Fruit fly (Drosophila melanogaster) S2 (cell line): ENCODE results near the gene CG7568.

ENCODE experiments used
- CG8478 ChIP-seq: fragments of >200 bp; optimal IDR thresholded peaks from 2 replicates; lab custom pipeline; 2018
- CTCF ChIP-seq, 2 experiments: fragments of >200 bp; optimal IDR thresholded peaks; 2 replicates each; lab custom pipeline; 2018

CG7568 gene

DNA sequence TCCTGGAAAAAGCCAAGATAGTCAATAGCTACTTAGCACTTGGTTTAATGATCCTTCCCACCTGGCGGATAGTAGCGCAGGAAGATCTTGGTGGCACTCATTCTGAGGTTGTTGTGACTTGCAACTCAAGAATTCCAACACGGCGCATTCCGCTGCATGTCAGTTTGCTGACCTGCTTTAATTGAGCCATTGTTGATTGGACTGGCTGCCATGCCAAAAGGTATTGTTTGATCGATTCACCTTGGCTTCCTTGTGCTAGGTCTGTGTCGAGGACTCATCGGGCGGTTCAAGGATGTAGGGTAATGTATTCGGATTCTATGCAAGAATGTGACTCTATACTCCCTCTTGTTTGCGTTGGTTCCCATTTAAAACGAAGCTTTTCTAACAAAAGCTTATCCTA lies at the start of gene CG7568:
Gene CG7568, minus strand, starts transcription at position 101 of the 400 bp plus-strand sequence.
- TF ChIP-seq CTCF (optimal IDR thresholded peaks at IDR 0.05; lab: Kevin White, UChicago) (no peak), CG8478 (lab: Kevin White, UChicago) (no peak)

DNA sequence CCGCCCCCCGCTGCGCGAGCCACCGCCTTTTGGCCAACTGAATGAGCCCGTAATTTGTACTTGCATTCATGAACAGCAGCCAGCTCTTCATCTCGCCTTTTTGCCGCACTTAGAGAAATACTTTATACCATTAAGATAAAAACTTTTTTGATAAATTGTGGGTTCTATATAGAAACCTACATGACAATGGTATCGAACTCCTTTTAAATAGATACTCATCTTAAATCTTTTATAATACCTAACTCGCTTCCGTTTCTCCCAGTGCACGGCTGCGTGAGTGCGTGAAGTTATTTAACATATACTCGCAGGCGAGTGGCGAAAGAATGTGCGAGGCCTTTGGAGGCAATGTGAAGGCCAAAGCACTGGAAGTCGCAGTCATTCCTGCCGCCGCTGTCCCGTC lies 25.2 kb upstream of the CG7568 start:
- TF ChIP-seq CG8478 (lab: Kevin White, UChicago), result no peak
- TF ChIP-seq CTCF (optimal IDR thresholded peaks at IDR 0.05; lab: Kevin White, UChicago), result no peak

DNA sequence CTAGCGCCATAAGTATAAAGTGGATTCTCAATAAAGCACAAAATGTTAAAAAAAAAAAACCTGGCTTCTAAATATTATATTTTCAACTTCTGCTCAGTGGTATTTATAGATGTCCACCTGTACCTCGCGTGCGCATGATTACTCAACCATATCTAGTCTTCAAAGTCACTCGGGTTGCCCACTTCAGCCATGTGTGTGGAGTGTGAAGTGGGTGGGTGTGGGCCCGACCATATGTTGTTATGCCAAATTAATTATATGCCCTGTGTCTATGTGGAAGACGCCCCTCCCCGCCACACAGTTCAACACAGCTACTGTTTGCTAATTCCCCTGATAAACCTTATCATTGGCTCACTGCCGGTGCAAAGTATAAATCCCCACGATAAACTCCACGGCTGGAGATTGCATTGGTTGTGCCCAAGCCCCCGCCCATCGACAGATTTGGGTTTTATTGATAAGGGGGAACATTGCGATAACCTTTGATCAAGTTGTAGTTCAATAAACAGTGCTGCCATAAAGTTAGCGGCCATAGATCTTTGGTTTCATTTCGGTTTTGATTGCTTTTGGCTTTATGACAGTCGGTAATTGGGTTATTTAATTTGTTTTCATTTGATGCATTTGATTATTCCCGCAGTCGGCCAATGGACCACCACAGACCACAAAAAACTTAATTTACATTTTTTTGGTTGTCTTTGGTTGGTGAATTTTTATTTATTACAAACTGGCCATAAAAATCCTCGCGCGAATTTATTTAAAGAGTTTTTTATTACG lies 20.2 kb upstream of the CG7568 start:
- no peak for TF ChIP-seq CG8478 (lab: Kevin White, UChicago)
- TF ChIP-seq CTCF (optimal IDR thresholded peaks at IDR 0.05; lab: Kevin White, UChicago), result no peak

DNA sequence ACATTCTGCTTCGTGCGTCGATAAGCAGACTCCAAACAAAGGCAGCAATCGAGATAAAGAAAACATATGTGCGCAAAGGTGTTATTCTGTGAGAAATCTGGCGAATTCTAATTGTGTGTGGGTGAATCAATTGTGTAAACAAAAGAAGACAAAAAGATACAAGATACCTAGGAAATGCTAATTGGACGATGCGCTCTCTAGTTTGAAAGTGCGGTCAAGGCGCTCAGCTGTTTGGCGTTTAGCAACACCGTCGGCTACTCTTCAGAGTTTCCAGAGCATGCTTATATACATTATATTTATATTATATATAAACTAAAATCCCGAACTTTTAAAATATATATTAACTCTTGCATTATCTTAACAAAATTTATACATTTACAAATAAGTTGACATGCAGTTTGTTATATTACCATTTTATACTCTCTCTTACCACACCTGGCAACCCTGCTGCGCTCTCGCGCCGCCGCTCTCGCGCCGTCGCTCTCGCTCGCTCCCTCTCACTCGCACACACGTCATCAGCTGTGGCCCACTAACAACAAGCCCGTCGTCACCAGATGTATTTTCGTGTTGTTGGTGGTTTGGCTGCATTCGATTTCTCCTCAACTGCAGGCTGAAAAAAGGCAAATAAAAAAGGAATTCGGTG lies 18.0 kb upstream of the CG7568 start, which contains the start of gene CG1907:
Gene CG1907, plus strand, starts transcription at position 551 of the 643 bp plus-strand sequence.
- no peak for TF ChIP-seq CTCF (optimal IDR thresholded peaks at IDR 0.05; lab: Kevin White, UChicago)
- TF ChIP-seq CG8478 (lab: Kevin White, UChicago), result no peak

DNA sequence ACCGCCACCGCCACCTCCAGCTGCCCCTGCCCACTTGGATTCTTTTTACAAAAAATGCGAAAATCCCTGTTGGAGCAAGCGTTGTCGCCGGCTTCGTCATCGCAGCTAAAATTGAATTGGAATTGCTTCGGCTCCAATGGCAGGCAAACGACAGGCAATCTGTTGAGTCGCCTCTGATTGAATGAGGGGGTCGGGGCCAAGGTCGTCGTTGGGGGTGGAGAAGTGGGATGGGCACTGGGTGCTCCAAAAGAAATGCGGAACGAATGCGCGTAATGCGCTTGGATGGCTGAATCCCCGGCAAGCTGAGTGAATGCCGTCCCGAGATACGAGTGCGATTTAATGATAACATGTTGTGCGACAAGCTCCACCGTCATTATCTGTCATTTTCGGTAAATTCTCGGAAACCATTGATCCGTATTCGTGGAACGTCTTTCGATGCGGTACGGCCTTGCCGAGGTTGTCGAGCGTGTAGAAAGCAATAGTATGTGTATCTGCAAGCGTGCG lies 17.1 kb upstream of the CG7568 start:
- TF ChIP-seq CTCF (optimal IDR thresholded peaks at IDR 0.05; lab: Kevin White, UChicago) (no peak), CG8478 (lab: Kevin White, UChicago) (no peak)

DNA sequence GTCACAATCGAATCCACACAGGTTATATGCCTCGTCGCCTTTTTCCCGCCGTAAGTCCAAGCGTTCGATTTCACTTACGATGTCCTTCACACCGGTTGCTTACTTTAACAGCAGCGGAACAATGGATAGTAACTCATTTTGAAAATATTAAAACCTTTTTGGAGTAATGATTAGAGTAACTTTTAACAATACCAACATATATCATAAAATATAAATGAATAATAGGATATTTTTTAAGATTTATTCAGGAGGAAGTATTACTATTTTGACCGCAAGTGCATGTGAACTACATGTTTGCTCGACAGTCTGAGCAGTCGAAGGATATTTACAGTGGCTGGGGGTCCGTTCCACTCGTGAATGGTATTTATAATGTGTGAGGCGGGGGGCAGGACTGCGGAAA lies 16.5 kb upstream of the CG7568 start:
- TF ChIP-seq CTCF (optimal IDR thresholded peaks at IDR 0.05; lab: Kevin White, UChicago) (no peak), CG8478 (lab: Kevin White, UChicago) (no peak)

DNA sequence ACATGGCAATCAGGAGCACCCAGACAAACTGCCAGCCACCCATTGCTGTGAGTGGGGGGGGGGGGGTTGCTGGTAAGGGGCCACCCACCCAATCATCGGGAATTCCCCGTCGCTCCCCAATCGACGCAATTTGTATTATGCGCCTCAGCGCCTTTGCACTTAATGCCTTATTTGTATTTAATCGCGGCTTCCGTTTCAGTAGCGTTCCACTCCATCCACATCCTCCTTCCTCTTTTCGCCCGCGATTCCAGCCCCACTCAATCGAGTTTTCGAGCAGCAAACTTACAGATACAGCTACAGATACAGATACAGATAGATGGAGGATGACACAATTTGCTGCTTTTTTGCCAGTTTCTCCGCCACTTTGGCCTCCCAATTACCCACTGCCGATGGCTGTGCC lies 10.3 kb upstream of the CG7568 start:
- TF ChIP-seq CTCF (optimal IDR thresholded peaks at IDR 0.05; lab: Kevin White, UChicago), result no peak
- no peak for TF ChIP-seq CG8478 (lab: Kevin White, UChicago)

DNA sequence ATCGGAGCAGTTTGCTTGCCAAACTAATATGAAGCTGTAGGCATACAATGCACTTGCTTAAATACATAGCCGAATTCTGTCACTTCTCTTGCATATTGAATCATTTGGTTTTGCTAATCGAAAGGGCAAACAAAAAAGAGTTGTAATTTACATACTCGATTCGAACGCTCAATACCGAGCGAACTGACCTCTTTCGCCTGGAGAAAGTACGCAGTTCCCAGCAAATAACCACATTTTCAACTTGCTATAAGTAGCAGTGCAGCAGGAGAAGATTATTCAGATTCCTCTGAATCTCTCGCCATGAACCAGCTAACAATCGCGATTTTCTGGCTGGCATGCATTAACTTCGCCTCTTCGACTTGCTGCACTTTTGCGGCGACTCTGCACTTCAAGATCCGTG lies 7.5 kb upstream of the CG7568 start, which contains the start of gene Diedel2:
Gene Diedel2, plus strand, starts transcription at position 301 of the 400 bp plus-strand sequence.
- TF ChIP-seq CG8478 (lab: Kevin White, UChicago) (no peak), CTCF (optimal IDR thresholded peaks at IDR 0.05; lab: Kevin White, UChicago) (no peak)

DNA sequence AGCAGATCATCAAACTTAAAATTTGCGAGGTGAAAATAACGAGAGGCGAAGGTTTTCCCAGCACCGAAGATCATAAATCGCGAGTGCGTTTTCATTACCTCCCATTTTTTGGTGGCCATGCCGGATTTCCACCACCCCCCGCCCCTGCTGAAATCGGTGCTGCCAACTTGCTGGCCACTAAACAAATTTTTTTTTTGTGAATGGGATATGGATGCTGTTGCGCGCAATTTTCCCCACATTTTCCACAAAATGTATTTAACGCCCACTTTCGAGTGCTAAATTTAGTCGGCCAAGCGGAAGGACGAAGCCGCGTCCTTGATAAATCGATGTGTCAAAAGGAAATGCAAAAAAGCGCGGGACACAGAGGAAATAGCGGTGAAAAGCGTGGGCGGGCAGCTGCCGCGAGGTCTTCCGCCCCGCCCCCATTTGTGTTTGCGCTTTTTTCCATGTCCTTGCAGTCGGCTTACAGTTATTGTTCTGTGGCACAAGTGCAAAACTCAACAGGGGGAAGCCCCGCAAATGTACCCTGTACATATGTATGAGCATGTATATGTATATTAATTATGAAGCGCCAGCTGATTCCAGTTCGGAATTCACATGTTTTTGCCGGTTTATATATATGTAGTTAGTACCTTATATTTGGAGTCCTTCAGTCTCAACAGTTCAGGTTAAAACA lies 8.4 kb downstream of the CG7568 start:
- TF ChIP-seq CG8478 (lab: Kevin White, UChicago) (no peak), CTCF (optimal IDR thresholded peaks at IDR 0.05; lab: Kevin White, UChicago) (no peak)

DNA sequence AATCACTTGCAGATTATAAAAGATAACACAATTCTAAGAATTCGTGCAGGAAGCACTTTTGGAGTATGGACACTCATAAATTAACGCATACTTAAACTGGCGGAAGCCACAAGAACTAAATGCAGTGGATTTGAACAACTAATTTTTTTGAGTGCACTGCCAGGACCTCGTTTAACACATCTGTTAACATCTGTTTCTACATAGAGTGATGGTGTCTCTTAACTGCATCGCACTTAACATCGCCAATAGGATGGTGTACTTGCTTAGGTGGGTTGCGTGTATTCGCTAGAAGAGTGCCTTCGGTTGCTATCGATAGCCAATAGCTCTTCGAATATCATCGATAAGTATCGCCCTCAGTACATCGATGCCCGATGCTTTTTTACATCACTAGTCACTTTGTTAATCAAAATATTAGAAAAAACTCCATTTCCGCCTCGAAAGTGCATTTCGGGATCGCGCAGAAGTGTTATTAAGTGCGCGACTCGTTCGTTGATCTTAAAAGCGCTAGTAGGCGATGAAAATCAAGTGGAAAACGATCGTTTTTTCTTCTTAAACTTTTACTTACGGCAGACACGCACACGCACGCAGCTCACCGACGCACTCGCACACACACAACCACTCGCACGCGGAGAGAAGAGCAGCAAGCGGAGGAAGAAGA lies 9.1 kb downstream of the CG7568 start, which contains the start of gene alph:
Gene alph, plus strand, starts transcription at position 351 of the 658 bp plus-strand sequence.
- TF ChIP-seq CTCF (optimal IDR thresholded peaks at IDR 0.05; lab: Kevin White, UChicago), result peak; percentile 76 to 82
- TF ChIP-seq CG8478 (lab: Kevin White, UChicago), result no peak

DNA sequence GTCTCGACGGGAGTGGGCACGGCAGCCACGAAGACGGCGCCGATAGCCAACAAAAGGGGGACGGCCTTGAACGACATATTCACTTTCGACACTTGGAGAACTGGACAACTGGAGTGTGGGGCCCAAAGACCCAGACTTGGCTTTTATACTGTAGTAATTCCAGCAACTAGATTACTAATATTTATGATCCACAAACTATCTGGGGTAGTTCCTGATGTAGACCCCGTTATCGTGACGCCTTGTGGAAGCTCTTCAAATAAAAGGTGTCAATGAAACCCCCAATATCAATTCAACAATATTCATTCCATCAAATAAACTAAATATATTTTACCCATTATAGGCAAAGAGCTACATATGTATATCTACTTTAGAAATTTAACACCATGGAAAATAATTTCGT lies 9.9 kb downstream of the CG7568 start, which contains the start of gene CG31041:
Gene CG31041, minus strand, starts transcription at position 101 of the 400 bp plus-strand sequence.
- TF ChIP-seq CG8478 (lab: Kevin White, UChicago), result no peak
- no peak for TF ChIP-seq CTCF (optimal IDR thresholded peaks at IDR 0.05; lab: Kevin White, UChicago)

DNA sequence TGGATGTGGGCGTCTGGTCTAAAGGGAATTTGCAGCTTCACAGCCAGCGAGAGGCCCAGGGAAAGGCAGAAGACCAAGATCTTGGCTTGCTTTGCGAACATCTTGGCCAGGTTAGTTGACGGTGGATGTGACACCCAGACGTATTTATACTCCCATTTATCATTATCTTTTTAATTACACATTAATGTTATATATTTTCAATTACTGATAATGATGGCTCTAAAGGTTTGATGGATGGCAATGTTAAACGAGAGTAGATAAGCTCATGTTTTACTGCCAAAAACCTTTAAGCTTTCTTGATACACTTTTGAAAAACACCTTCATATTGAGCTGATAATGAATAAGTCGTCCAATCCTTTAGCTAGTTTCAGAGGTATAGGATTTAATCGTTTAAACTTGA lies 11.0 kb downstream of the CG7568 start, which contains the start of gene CG11470:
Gene CG11470, minus strand, starts transcription at position 101 of the 400 bp plus-strand sequence.
- TF ChIP-seq CTCF (optimal IDR thresholded peaks at IDR 0.05; lab: Kevin White, UChicago) (no peak), CG8478 (lab: Kevin White, UChicago) (no peak)

DNA sequence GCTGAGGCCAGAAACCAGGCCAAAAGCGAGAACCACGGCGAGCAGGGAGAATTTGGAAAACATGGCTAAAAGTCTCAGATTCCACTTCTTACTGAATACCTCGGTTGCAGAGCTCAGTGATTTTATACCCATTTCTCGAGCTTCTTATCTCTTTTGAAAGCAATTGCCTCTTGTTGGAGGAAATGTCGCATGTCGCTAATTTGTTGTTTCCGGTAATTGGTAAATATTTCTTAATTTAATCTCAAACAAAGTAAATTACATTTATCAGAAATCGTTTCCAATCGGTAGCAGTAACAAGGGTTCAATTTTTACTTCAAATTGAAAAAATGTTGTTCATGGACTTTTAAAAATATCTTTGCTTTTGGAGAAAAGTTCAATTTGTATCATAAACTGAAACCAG lies 12.7 kb downstream of the CG7568 start, which contains the start of gene CG7567:
Gene CG7567, minus strand, starts transcription at position 101 of the 400 bp plus-strand sequence.
- no peak for TF ChIP-seq CG8478 (lab: Kevin White, UChicago)
- no peak for TF ChIP-seq CTCF (optimal IDR thresholded peaks at IDR 0.05; lab: Kevin White, UChicago)

DNA sequence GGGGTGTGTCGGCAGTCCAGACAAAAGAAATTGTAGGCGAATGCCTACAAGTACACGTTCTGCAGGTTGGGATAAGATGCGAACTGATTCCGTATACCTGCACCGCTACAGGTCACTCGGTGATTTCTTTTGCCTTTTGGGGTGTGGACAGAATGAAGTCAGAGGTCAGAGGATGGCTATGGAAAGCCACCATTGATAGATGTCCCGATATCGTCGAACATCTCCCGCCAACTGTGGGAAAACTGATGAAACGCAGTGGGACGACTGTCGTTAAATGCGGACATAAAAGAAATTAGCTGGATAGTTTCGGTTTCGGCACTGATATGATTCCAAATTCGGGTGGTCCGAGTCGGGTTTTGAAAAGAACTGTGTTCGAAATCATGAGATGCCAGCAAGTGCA lies 13.9 kb downstream of the CG7568 start:
- TF ChIP-seq CTCF (optimal IDR thresholded peaks at IDR 0.05; lab: Kevin White, UChicago) (no peak), CG8478 (lab: Kevin White, UChicago) (no peak)
